Worm (Caenorhabditis elegans): ENCODE results near the gene R09E12.9.

The R09E12.9 gene

ce11 chrV:738770-739169 is 38.6 kb upstream of the R09E12.9 start, which contains the start of gene srj-24:
Gene srj-24 (minus strand): TSS chrV:738870.
- no peak for TF ChIP-seq nhr-19 (GFP tag; conservative IDR thresholded peaks at IDR 0.05)
- TF ChIP-seq unc-98 (GFP tag; IDR thresholded peaks at IDR 0.05), result no peak
- no peak for TF ChIP-seq lir-3 (tag; optimal IDR thresholded peaks at IDR 0.05; ENCODE audit: poor library complexity)
- no peak for TF ChIP-seq ceh-63 (GFP tag; optimal IDR thresholded peaks at IDR 0.05)
- no peak for TF ChIP-seq unc-130 (tag; optimal IDR thresholded peaks at IDR 0.05)
- no peak for TF ChIP-seq pqm-1 (tag; optimal IDR thresholded peaks at IDR 0.05)
- TF ChIP-seq nhr-12 (tag; optimal IDR thresholded peaks at IDR 0.05), result no peak
- no peak for TF ChIP-seq nhr-47 (tag; optimal IDR thresholded peaks at IDR 0.05)
- no peak for TF ChIP-seq lin-39 (tag; optimal IDR thresholded peaks at IDR 0.05)
- TF ChIP-seq irx-1 (tag; optimal IDR thresholded peaks at IDR 0.05), result no peak
- TF ChIP-seq hlh-17 (GFP tag; optimal IDR thresholded peaks at IDR 0.05; ENCODE audit: borderline replicate concordance), result no peak
- TF ChIP-seq dpl-1 (GFP tag; optimal IDR thresholded peaks at IDR 0.05), result no peak
- no peak for TF ChIP-seq snu-23 (GFP tag; optimal IDR thresholded peaks at IDR 0.05)
- no peak for TF ChIP-seq nhr-20 (tag; optimal IDR thresholded peaks at IDR 0.05)
- TF ChIP-seq efl-1 (optimal IDR thresholded peaks at IDR 0.05), result no peak
- no peak for TF ChIP-seq efl-1 (GFP tag; optimal IDR thresholded peaks at IDR 0.05 in 1 of 2)
- TF ChIP-seq lin-35 (GFP tag; optimal IDR thresholded peaks at IDR 0.05), result no peak
- TF ChIP-seq unc-86 (tag; optimal IDR thresholded peaks at IDR 0.05), result no peak

DNA sequence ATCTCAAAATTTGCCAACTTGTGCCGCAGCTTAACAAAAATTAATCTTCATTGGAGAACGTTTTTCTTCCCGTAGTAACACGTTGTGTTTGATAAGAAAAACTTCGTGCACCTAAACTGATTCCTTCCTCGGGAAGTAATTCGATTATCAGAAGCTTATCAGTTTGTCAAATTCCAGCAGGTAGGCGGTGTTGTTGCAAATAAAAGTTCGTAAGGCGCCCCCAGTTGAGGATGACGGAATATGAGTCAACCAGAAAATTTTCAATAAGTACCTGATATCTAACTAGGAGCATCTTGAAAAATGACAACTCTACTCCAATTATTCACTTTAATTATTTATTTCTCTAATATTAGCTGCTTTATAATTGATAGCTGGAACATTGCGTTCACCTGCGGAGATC is 35.6 kb upstream of the R09E12.9 start, which contains the start of gene C05E4.7:
C05E4.7 (plus strand) TSS at position 301 of the 400 bp plus-strand sequence.
- TF ChIP-seq pax-3 (tag; optimal IDR thresholded peaks at IDR 0.05) (no peak), efl-1 (optimal IDR thresholded peaks at IDR 0.05) (no peak), efl-1 (GFP tag; optimal IDR thresholded peaks at IDR 0.05 in 1 of 2) (peak in 1 of 2 experiments; percentile 32), blmp-1 (tag; optimal IDR thresholded peaks at IDR 0.05) (no peak)

DNA sequence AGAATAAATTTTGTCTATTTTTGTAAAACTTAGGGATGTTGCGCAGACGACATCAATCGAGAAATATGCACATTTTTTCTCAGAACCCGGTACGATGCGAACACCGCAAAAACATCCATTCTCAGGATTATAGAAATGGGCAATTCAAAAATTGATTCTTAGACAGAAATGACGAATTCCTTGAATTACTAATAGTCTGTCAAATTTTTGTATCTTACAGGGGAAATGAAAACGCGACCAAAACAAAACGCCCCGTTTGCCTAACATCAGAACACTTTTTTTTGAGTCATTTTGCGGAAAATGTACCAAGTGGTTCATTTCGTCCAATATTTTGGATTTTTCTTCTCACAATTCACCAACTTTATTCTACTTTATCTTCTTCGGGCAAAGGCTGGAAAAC is 34.1 kb upstream of the R09E12.9 start, which contains the start of gene str-134:
str-134 (plus strand) TSS at position 301 of the 400 bp plus-strand sequence.
- TF ChIP-seq unc-86 (tag; optimal IDR thresholded peaks at IDR 0.05) (no peak), vab-15 (tag; optimal IDR thresholded peaks at IDR 0.05) (no peak), hlh-17 (GFP tag; optimal IDR thresholded peaks at IDR 0.05; ENCODE audit: borderline replicate concordance) (no peak), C04F5.9 (tag; optimal IDR thresholded peaks at IDR 0.05) (no peak), egl-27 (tag; optimal IDR thresholded peaks at IDR 0.05) (no peak), xbp-1 (tag; optimal IDR thresholded peaks at IDR 0.05) (no peak), ces-1 (GFP tag; optimal IDR thresholded peaks at IDR 0.05) (no peak), fkh-4 (tag; optimal IDR thresholded peaks at IDR 0.05; ENCODE audit: borderline replicate concordance) (no peak), C16A3.4 (tag; optimal IDR thresholded peaks at IDR 0.05) (no peak), alr-1 (tag; optimal IDR thresholded peaks at IDR 0.05; ENCODE audit: borderline replicate concordance) (no peak), unc-130 (tag; optimal IDR thresholded peaks at IDR 0.05) (no peak), nhr-85 (tag) (no peak)

DNA sequence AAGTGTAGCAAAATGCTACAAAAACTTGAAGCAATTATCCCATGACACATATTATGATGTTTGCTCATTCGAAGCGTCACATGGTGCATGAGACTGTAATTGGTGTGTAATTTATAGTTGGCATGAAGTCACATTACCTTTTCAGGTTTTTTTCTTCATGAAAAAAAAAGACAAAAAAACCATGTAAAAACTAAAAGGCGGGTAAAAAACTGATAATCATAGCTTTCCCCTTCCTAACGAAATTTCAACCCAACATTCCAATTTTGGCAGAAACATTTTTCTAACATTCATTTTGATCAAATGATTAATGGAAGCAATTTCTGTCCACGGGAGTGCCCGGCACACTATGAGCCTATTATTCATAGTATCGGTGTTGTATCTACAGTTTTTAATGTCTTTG is 29.4 kb upstream of the R09E12.9 start, which contains the start of gene sri-4:
sri-4 (plus strand) TSS at position 301 of the 400 bp plus-strand sequence.
- TF ChIP-seq nhr-19 (GFP tag; conservative IDR thresholded peaks at IDR 0.05) (no peak), aha-1 (tag; optimal IDR thresholded peaks at IDR 0.05) (no peak), hlh-4 (tag; optimal IDR thresholded peaks at IDR 0.05) (no peak), mef-2 (tag; optimal IDR thresholded peaks at IDR 0.05) (no peak), isw-1 (GFP tag; IDR thresholded peaks at IDR 0.05) (no peak), pax-3 (tag; optimal IDR thresholded peaks at IDR 0.05) (no peak), lin-14 (GFP tag; optimal IDR thresholded peaks at IDR 0.05) (no peak), nhr-85 (tag) (no peak), snpc-4 (tag; optimal IDR thresholded peaks at IDR 0.05) (no peak), lin-35 (GFP tag; optimal IDR thresholded peaks at IDR 0.05) (no peak)

Data from whole organism, L1 larva.